Fruit fly (Drosophila melanogaster): ENCODE results near the gene AP-1mu.

DNA sequence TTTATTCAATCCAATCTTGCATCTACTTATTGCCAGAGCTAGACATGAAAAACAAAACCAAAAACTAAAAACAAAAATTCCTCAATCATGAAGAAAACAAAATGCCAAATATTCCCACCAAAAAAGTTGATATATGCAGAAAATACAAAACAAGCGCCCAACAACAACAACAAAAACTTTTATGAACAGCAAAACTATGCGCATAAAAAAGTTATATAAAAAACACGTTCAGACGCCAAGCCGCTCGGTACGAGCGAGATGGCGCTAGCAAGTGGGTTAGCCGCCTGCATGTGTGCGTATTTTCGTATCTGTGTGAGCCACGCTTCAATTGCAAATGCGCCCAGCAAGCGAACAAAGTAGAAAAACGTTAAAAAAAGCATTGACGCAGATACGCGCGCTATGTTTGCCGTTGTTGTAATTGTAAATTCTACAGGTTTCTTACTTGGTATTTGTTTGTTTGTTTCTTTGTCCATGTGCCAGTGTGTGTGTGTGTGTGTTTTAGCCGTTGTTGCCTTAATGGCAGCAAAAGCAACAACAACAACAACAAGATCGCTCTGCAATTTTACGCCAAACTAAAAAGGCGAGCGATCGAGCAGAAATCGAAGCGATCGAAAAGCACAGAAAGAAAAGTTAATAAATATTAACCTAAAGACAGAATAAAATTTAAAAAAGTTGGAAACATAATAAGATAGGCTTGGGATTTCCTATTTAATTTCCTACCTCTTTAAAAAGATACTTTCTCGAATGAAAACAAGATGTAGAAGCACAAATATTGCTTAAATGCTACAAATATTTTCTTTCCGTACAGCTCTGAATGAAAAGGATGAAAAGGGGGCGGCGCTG lies 34.3 kb upstream of the AP-1mu start:
- peak; percentile 4 for TF ChIP-seq topi (GFP tag; optimal IDR thresholded peaks at IDR 0.05)
- TF ChIP-seq fd85E (GFP tag; optimal IDR thresholded peaks at IDR 0.05): no peak
- TF ChIP-seq fkh (GFP tag; optimal IDR thresholded peaks at IDR 0.05): peak; percentile 39
